Fruit fly (Drosophila melanogaster): ENCODE results near the gene GMF.

GMF gene

DNA sequence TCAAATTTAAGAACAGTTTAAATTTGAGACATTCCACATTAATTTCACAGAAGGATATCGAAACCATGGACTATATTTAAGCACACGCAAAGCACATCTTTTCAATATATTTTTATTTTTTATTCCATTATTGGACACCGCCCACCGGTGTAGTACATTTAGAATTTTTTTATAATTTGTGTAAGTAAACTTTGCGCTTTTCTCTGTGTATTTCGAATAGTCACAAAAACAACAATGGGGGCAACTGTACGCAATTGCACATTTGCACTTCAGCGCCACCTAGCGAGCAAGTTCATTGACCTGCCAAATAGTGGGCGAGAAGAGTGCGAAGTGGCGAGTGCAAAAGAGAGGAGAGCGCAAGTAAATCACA is 27.0 kb downstream of the GMF start (continued):
- no peak for TF ChIP-seq CG10565 (GFP tag; optimal IDR thresholded peaks at IDR 0.05)
- peak; percentile 51 for TF ChIP-seq CG12391 (tag; optimal IDR thresholded peaks at IDR 0.05)
- TF ChIP-seq zen (tag; optimal IDR thresholded peaks at IDR 0.05), result no peak
- peak; percentile 7 for TF ChIP-seq CG15011 (GFP tag; optimal IDR thresholded peaks at IDR 0.05)
- no peak for TF ChIP-seq sug (tag; optimal IDR thresholded peaks at IDR 0.05)
- no peak for TF ChIP-seq ham (GFP tag; IDR thresholded peaks at IDR 0.05)
- peak; percentile 47 for TF ChIP-seq CG18476 (GFP tag; optimal IDR thresholded peaks at IDR 0.05)
- TF ChIP-seq CG12299 (tag; optimal IDR thresholded peaks at IDR 0.05), result peak; percentile 17
- TF ChIP-seq CG18599 (GFP tag; optimal IDR thresholded peaks at IDR 0.05), result peak; percentile 86
- TF ChIP-seq Ptx1 (GFP tag; IDR thresholded peaks at IDR 0.05), result peak; percentile 35
- TF ChIP-seq CG2120 (GFP tag; optimal IDR thresholded peaks at IDR 0.05), result peak; percentile 72
- TF ChIP-seq Med (GFP tag), result peak; percentile 84
- TF ChIP-seq sisA (GFP tag; IDR thresholded peaks at IDR 0.05), result peak; percentile 48
- TF ChIP-seq CG17829 (tag; optimal IDR thresholded peaks at IDR 0.05), result peak; percentile 4
- TF ChIP-seq CG9932 (GFP tag; IDR thresholded peaks at IDR 0.05), result no peak
- TF ChIP-seq CG12071 (GFP tag; optimal IDR thresholded peaks at IDR 0.05), result peak; percentile 45
- no peak for TF ChIP-seq wek (GFP tag; optimal IDR thresholded peaks at IDR 0.05)
- peak; percentile 68 for TF ChIP-seq cwo (GFP tag; optimal IDR thresholded peaks at IDR 0.05)
- no peak for TF ChIP-seq CG17186 (GFP tag; optimal IDR thresholded peaks at IDR 0.05)
- no peak for TF ChIP-seq CG30020 (tag; optimal IDR thresholded peaks at IDR 0.05)
- peak; percentile 34 for TF ChIP-seq CG1529 (GFP tag; optimal IDR thresholded peaks at IDR 0.05)
- TF ChIP-seq org-1 (GFP tag; optimal IDR thresholded peaks at IDR 0.05), result peak; percentile 55
- TF ChIP-seq CG18619 (GFP tag; optimal IDR thresholded peaks at IDR 0.05), result peak; percentile 41
- no peak for TF ChIP-seq HmgZ (tag; optimal IDR thresholded peaks at IDR 0.05)
- TF ChIP-seq Hsf (GFP tag; optimal IDR thresholded peaks at IDR 0.05), result peak; percentile 10
- peak; percentile 22 for TF ChIP-seq CG11723 (GFP tag; optimal IDR thresholded peaks at IDR 0.05)
- TF ChIP-seq CG31441 (GFP tag; IDR thresholded peaks at IDR 0.05), result peak; percentile 61
- TF ChIP-seq Hr3 (GFP tag; optimal IDR thresholded peaks at IDR 0.05), result peak; percentile 16
- TF ChIP-seq CG9817 (tag; optimal IDR thresholded peaks at IDR 0.05), result peak; percentile 36

DNA sequence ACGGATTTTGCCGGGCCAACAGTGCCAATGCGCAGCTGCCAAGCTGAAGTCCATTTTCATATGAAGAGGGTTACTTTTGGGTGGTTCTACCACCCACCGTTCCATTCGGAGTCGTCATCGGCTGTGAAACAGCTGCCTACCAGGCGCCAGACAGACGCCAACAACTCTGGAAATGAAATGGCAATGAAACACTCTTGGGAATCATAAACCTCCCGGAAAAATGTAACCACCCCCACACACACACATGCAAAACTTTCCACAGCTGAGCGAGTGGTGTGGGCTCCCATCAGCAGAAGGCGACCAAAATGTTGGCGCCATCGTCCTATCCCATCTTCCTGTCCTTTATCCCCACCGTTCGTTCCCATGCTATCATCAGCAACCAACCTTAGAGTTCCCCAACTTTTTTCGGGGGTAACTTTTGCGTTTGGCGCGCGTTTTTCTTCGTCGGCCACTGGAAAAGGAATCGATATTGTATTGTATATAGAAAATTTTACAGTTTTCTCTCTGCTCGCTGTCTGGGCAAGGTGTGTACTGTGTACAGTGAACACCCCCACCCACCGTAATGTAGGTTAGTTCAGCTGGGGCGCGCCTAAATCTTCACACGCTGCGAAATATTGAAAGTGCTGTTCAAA is 27.5 kb downstream of the GMF start:
- 0 out of 3 replicates have a peak, but pooled peaks have one; percentile 10 for TF ChIP-seq z (GFP tag; IDR thresholded peaks at IDR 0.05)
- no peak for TF ChIP-seq schlank (tag; optimal IDR thresholded peaks at IDR 0.05)
- peak; percentile 56 for TF ChIP-seq Med (GFP tag)
- TF ChIP-seq CG2678 (tag; optimal IDR thresholded peaks at IDR 0.05), result no peak
- TF ChIP-seq CG6854 (GFP tag; optimal IDR thresholded peaks at IDR 0.05), result no peak
- 0 out of 2 replicates have a peak, but pooled peaks have one; percentile 34 for TF ChIP-seq seq (GFP tag; IDR thresholded peaks at IDR 0.05)
- TF ChIP-seq crp (GFP tag; optimal IDR thresholded peaks at IDR 0.05), result peak in 1 of 2 experiments; percentile 67
- TF ChIP-seq chinmo (GFP tag; IDR thresholded peaks at IDR 0.05; ENCODE audit: partially characterized antibody), result 0 out of 4 replicates have a peak, but pooled peaks have one; percentile 35
- peak; percentile 48 for TF ChIP-seq CG13894 (tag; optimal IDR thresholded peaks at IDR 0.05)
- TF ChIP-seq scrt (GFP tag; optimal IDR thresholded peaks at IDR 0.05), result no peak
- TF ChIP-seq CG32767 (GFP tag; IDR thresholded peaks at IDR 0.05), result peak; percentile 8; the same call in 1 of the 2 replicates
- TF ChIP-seq CG34224 (GFP tag; IDR thresholded peaks at IDR 0.05; ENCODE audit: partially characterized antibody), result 0 out of 3 replicates have a peak, but pooled peaks have one; percentile 31
- TF ChIP-seq CG11504 (tag; optimal IDR thresholded peaks at IDR 0.05), result peak; percentile 16
- TF ChIP-seq CG31224 (GFP tag; IDR thresholded peaks at IDR 0.05), result peak; percentile 98
- TF ChIP-seq ewg (GFP tag; optimal IDR thresholded peaks at IDR 0.05), result peak; percentile 79
- peak; percentile 94 for TF ChIP-seq onecut (GFP tag; IDR thresholded peaks at IDR 0.05)
- peak; percentile 79 for TF ChIP-seq Ets65A (GFP tag)
- TF ChIP-seq Deaf1 (tag; optimal IDR thresholded peaks at IDR 0.05), result peak; percentile 16
- TF ChIP-seq Meics (GFP tag; optimal IDR thresholded peaks at IDR 0.05), result no peak
- TF ChIP-seq Mes4 (GFP tag; optimal IDR thresholded peaks at IDR 0.05), result no peak
- peak; percentile 3 for TF ChIP-seq mam (GFP tag; optimal IDR thresholded peaks at IDR 0.05)
- TF ChIP-seq Rx (GFP tag; IDR thresholded peaks at IDR 0.05), result no peak
- TF ChIP-seq ERR (GFP tag; optimal IDR thresholded peaks at IDR 0.05), result no peak

All from whole organism, embryonic.